Worm (Caenorhabditis elegans) whole organism, L4 larva: ENCODE results near the gene F27D9.12.

Experiments
- F49E8.2 ChIP-seq: sonication (generic microtip); optimal IDR thresholded peaks from 2 replicates; lab custom pipeline; 2016; ENCODE audit warnings: missing compliant biosample characterization, mild to moderate bottlenecking, missing genetic modification characterization, borderline replicate concordance
- R02D3.7 ChIP-seq: fragments of 150-350 bp; sonication (generic microtip); optimal IDR thresholded peaks from 3 replicates; lab custom pipeline; 2014; ENCODE audit warnings: missing biosample characterization, missing genetic modification characterization
- T20F7.1 ChIP-seq: fragments of 200-800 bp; sonication (Bioruptor generic); optimal IDR thresholded peaks from 2 replicates; lab custom pipeline; 2018; ENCODE audit warnings: mild to moderate bottlenecking, missing genetic modification characterization, missing compliant biosample characterization
- ZK546.5 ChIP-seq, 2 experiments: sonication (generic microtip); optimal IDR thresholded peaks; 2 replicates each; lab custom pipeline; 2017; ENCODE audit warnings: missing biosample characterization in 2 of 2, missing genetic modification characterization in 2 of 2
- aha-1 ChIP-seq: fragments of 150-350 bp; peaks from one replicate; lab custom pipeline; 2014; ENCODE audit warnings: missing biosample characterization, missing genetic modification characterization
- ama-1 ChIP-seq: fragments of 150-350 bp; optimal IDR thresholded peaks from 2 replicates; lab custom pipeline; 2014; ENCODE audit warnings: inconsistent platforms, mixed read lengths
- ceh-28 ChIP-seq: fragments of 150-350 bp; optimal IDR thresholded peaks from 2 replicates; lab custom pipeline; 2014; ENCODE audit warnings: missing biosample characterization, missing genetic modification reagents, missing genetic modification characterization
- ceh-62 ChIP-seq: sonication (generic microtip); optimal IDR thresholded peaks from 2 replicates; lab custom pipeline; 2017; ENCODE audit warnings: missing biosample characterization, missing genetic modification characterization
- cey-2 ChIP-seq: sonication (generic microtip); optimal IDR thresholded peaks from 3 replicates; lab custom pipeline; 2017; ENCODE audit warnings: missing genetic modification characterization, mild to moderate bottlenecking, missing compliant biosample characterization, antibody characterized with exemption, borderline replicate concordance; ENCODE audit not compliant: insufficient read depth
- ctbp-1 ChIP-seq: fragments of 200-800 bp; sonication (Bioruptor generic); IDR thresholded peaks from 2 replicates; pipeline ENCODE4 v1.3.6; 2022; ENCODE audit warnings: missing genetic modification reagents, missing genetic modification characterization, missing compliant biosample characterization
- daf-16 ChIP-seq, 3 experiments: sonication (generic microtip); optimal IDR thresholded peaks; 2 replicates each; lab custom pipeline; 2016 to 2017; ENCODE audit warnings: missing genetic modification characterization in 3 of 3, missing genetic modification reagents in 3 of 3, mild to moderate bottlenecking in 2 of 3, missing compliant biosample characterization in 2 of 3, missing biosample characterization in 1 of 3, moderate library complexity in 1 of 3
- daf-8 ChIP-seq: fragments of 200-800 bp; sonication (Bioruptor generic); IDR thresholded peaks from 2 replicates; pipeline ENCODE4 v1.3.6; 2022; ENCODE audit warnings: missing genetic modification characterization, missing compliant biosample characterization
- dmd-6 ChIP-seq: fragments of 200-800 bp; sonication (Bioruptor generic); IDR thresholded peaks from 2 replicates; pipeline ENCODE4 v1.3.6; 2022; ENCODE audit warnings: missing genetic modification reagents, missing genetic modification characterization, missing compliant biosample characterization
- duxl-1 ChIP-seq: sonication (generic microtip); optimal IDR thresholded peaks from 2 replicates; lab custom pipeline; 2016; ENCODE audit warnings: mild to moderate bottlenecking, missing genetic modification characterization, moderate library complexity, missing compliant biosample characterization; ENCODE audit not compliant: poor library complexity
- dve-1 ChIP-seq: sonication (generic microtip); optimal IDR thresholded peaks from 2 replicates; lab custom pipeline; 2017; ENCODE audit warnings: antibody characterized with exemption, mild to moderate bottlenecking, missing genetic modification characterization, missing compliant biosample characterization; ENCODE audit not compliant: insufficient read depth
- fkh-10 ChIP-seq: fragments of 150-350 bp; optimal IDR thresholded peaks from 2 replicates; lab custom pipeline; 2014; ENCODE audit warnings: missing biosample characterization, missing genetic modification reagents, missing genetic modification characterization
- hif-1 ChIP-seq, 2 experiments: sonication (generic microtip); optimal IDR thresholded peaks; 2 replicates each; lab custom pipeline; 2016 to 2017; ENCODE audit warnings: missing compliant biosample characterization in 2 of 2, missing genetic modification characterization in 2 of 2, missing genetic modification reagents in 2 of 2, missing genotype in 2 of 2, mild to moderate bottlenecking in 1 of 2
- hlh-11 ChIP-seq: fragments of 200-800 bp; sonication (Bioruptor generic); optimal IDR thresholded peaks from 2 replicates; lab custom pipeline; 2018; ENCODE audit warnings: mild to moderate bottlenecking, missing genetic modification characterization, missing compliant biosample characterization
- hlh-30 ChIP-seq: sonication (generic microtip); optimal IDR thresholded peaks from 2 replicates; lab custom pipeline; 2017; ENCODE audit warnings: antibody characterized with exemption, mild to moderate bottlenecking, missing genetic modification characterization, missing compliant biosample characterization; ENCODE audit not compliant: insufficient read depth
- hmg-1.1 ChIP-seq: fragments of 200-800 bp; sonication (Bioruptor generic); IDR thresholded peaks from 2 replicates; pipeline ENCODE4 v1.3.6; 2022; ENCODE audit warnings: missing genetic modification reagents, missing genetic modification characterization, missing compliant biosample characterization
- jun-1 ChIP-seq: fragments of 150-350 bp; optimal IDR thresholded peaks from 2 replicates; lab custom pipeline; 2014; ENCODE audit warnings: missing biosample characterization, missing genetic modification reagents, missing genetic modification characterization
- lin-13 ChIP-seq: fragments of 150-350 bp; optimal IDR thresholded peaks from 2 replicates; lab custom pipeline; 2014; ENCODE audit warnings: missing biosample characterization, missing genetic modification reagents, missing genetic modification characterization
- lin-38 ChIP-seq: fragments of 200-800 bp; sonication (Bioruptor generic); IDR thresholded peaks from 2 replicates; pipeline ENCODE4 v1.3.6; 2022; ENCODE audit warnings: missing genetic modification reagents, missing genetic modification characterization, missing compliant biosample characterization
- lsy-2 ChIP-seq, 2 experiments: fragments of 150-350 bp in 1 of 2; sonication (generic microtip) in 1 of 2; optimal IDR thresholded peaks; 2 replicates each; lab custom pipeline; 2014 to 2017; ENCODE audit warnings: missing biosample characterization in 2 of 2, missing genetic modification characterization in 2 of 2
- madf-5 ChIP-seq, 2 experiments: fragments of 200-800 bp; sonication (Bioruptor generic); IDR thresholded peaks; 2 replicates each; pipeline ENCODE4 v1.3.6; 2022; ENCODE audit warnings: missing compliant biosample characterization in 2 of 2, missing genetic modification characterization in 2 of 2
- mdl-1 ChIP-seq, 2 experiments: fragments of 150-350 bp in 1 of 2; sonication (generic microtip) in 1 of 2; optimal IDR thresholded peaks; 2 replicates each; lab custom pipeline; 2014 to 2017; ENCODE audit warnings: missing biosample characterization in 2 of 2, missing genetic modification characterization in 2 of 2
- mep-1 ChIP-seq: fragments of 150-350 bp; sonication (generic microtip); optimal IDR thresholded peaks from 3 replicates; lab custom pipeline; 2014; ENCODE audit warnings: missing biosample characterization, missing genetic modification characterization
- mes-2 ChIP-seq: sonication (generic microtip); optimal IDR thresholded peaks from 2 replicates; lab custom pipeline; 2016; ENCODE audit warnings: missing genotype, mild to moderate bottlenecking, missing genetic modification characterization, missing compliant biosample characterization; ENCODE audit not compliant: poor library complexity, severe bottlenecking
- mxl-3 ChIP-seq: fragments of 200-800 bp; sonication (Bioruptor generic); optimal IDR thresholded peaks from 2 replicates; lab custom pipeline; 2018; ENCODE audit warnings: mild to moderate bottlenecking, missing genetic modification characterization, missing compliant biosample characterization
- nhr-102 ChIP-seq: sonication (generic microtip); optimal IDR thresholded peaks from 2 replicates; lab custom pipeline; 2016; ENCODE audit warnings: mild to moderate bottlenecking, missing genetic modification characterization, moderate library complexity, missing compliant biosample characterization
- nhr-28 ChIP-seq: fragments of 150-350 bp; optimal IDR thresholded peaks from 2 replicates; lab custom pipeline; 2014; ENCODE audit warnings: missing biosample characterization, missing genetic modification characterization
- nhr-76 ChIP-seq: fragments of 150-350 bp; optimal IDR thresholded peaks from 2 replicates; lab custom pipeline; 2014; ENCODE audit warnings: missing biosample characterization, missing genetic modification characterization
- pha-4 ChIP-seq, 2 experiments: fragments of 150-350 bp in 1 of 2; fragments of 200-800 bp in 1 of 2; sonication (Bioruptor generic) in 1 of 2; IDR thresholded peaks in 1 of 2; optimal IDR thresholded peaks in 1 of 2; 2 replicates each; pipeline versions ENCODE4 v1.3.6 to Lab custom; 2014 to 2022; ENCODE audit warnings: missing genetic modification characterization in 2 of 2, missing genetic modification reagents in 2 of 2, missing biosample characterization in 1 of 2, missing compliant biosample characterization in 1 of 2
- tag-97 ChIP-seq: fragments of 200-800 bp; sonication (Bioruptor generic); IDR thresholded peaks from 2 replicates; pipeline ENCODE4 v1.3.6; 2022; ENCODE audit warnings: missing genetic modification characterization, missing compliant biosample characterization
- unc-130 ChIP-seq: sonication (generic microtip); optimal IDR thresholded peaks from 2 replicates; lab custom pipeline; 2016; ENCODE audit warnings: missing genetic modification reagents, missing genetic modification characterization, missing compliant biosample characterization
- unc-62 ChIP-seq, 3 experiments: fragments of 150-350 bp in 1 of 3; sonication (generic microtip); optimal IDR thresholded peaks in 2 of 3; peaks in 1 of 3; 1 replicate in 1 of 3; 2 replicates in 2 of 3; lab custom pipeline; 2014 to 2017; ENCODE audit warnings: missing biosample characterization in 3 of 3, missing genetic modification characterization in 3 of 3, missing genetic modification reagents in 3 of 3, missing genotype in 1 of 3
- zag-1 ChIP-seq: fragments of 150-350 bp; optimal IDR thresholded peaks from 2 replicates; lab custom pipeline; 2014; ENCODE audit warnings: missing biosample characterization, missing genetic modification characterization
- zfp-2 ChIP-seq: sonication (generic microtip); optimal IDR thresholded peaks from 2 replicates; lab custom pipeline; 2016; ENCODE audit warnings: mild to moderate bottlenecking, missing genetic modification characterization, missing compliant biosample characterization
- zip-2 ChIP-seq: fragments of 150-350 bp; optimal IDR thresholded peaks from 2 replicates; lab custom pipeline; 2014; ENCODE audit warnings: missing biosample characterization, missing genetic modification characterization
- ztf-7 ChIP-seq: fragments of 150-350 bp; optimal IDR thresholded peaks from 2 replicates; lab custom pipeline; 2014; ENCODE audit warnings: missing biosample characterization, missing genetic modification characterization

The F27D9.12 gene

DNA sequence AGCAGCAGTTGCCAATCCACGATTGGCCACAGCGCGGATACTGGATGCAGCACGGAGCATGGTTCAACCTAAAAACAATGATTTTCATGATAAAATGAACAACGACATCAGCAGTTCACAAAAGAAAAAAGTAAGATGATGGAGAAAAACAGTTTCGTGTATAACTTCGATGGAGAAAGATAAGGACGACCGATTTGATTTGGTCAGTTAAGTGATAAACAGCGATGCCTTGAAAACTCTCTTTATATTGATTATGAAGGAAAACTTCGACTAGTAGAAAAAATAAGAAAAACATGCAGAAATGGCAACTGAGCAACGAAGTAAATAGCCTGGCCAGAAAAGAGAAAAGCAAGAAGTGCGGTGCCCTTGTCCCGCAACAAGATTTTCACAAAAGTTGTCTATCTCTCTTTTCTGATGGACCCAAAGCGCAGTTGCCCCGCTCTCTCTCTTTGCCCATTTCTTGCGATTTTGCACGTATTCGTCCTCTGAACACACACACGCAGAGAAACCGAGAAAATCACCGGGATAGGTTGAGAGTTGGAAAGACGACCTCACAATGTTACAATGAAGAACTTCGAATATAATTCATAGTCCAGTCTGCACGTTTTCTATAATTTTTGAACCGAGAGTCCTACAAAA is 4.3 kb upstream of the F27D9.12 start, which contains the start of gene pcca-1:
Gene pcca-1, minus strand, starts transcription at position 68 of the 639 bp plus-strand sequence.
- TF ChIP-seq pha-4 (GFP tag; IDR thresholded peaks at IDR 0.05; lab: Robert Waterston, UW) (no peak), pha-4 (tag; optimal IDR thresholded peaks at IDR 0.05; lab: Kevin White, UChicago) (no peak), hmg-1.1 (peak; percentile 7; the same call in 1 of the 2 replicates), unc-62 (GFP tag; optimal IDR thresholded peaks at IDR 0.05 in 1 of 2; lab: Kevin White, UChicago) (peak in 1 of 2 experiments; percentile 83), unc-62 (tag; optimal IDR thresholded peaks at IDR 0.05; lab: Kevin White, UChicago) (no peak), ztf-7 (tag; lab: Kevin White, UChicago) (peak; percentile 29), aha-1 (tag; lab: Kevin White, UChicago) (peak; percentile 100), cey-2 (tag; lab: Kevin White, UChicago) (no peak), mdl-1 (tag; optimal IDR thresholded peaks at IDR 0.05; lab: Kevin White, UChicago) (peak in 1 of 2 experiments; percentile 27), hif-1 (tag; optimal IDR thresholded peaks at IDR 0.05; lab: Kevin White, UChicago) (peak; percentile 71 to 99), daf-16 (GFP tag; optimal IDR thresholded peaks at IDR 0.05; lab: Kevin White, UChicago) (no peak), daf-16 (tag; optimal IDR thresholded peaks at IDR 0.05; lab: Kevin White, UChicago) (peak; percentile 91), zag-1 (no peak), nhr-28 (no peak)

DNA sequence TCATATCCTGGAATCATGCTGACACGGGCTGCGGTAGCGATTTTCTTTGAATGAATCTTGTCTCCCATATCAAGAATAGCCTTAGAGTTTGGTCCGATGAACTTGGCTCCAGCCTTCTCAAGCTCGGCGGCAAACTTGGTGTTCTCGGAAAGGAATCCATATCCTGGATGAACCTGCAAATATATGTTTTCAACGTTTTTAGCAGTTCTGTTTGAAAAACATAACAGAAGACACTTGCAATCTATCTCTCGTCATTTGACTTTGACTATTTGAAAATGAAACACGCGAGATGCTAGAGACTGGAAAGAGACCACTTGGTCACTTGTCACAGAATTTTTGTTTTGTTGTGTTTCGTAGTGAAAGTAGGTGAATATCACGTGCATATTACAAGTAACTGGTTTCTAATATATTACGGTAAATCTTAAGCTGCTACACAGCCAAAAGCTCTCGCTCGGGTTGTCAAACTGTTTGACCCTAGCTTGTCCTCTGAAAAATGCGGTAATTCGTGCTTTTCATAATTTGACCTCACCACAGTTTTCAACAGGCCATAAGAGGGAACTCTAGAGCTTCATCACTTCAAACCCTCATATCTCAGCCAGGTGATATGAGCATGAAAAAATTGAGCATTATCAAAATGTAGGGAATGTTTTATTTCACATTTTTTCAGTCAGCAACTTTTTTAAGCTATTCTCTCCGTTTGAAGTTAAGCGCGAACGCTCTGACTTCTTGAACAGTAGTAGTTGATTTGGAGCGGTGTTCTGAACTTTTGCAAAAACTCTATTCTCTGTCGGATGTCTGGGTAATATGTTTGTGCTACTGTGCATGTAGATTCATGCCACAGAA is 3.0 kb upstream of the F27D9.12 start:
- TF ChIP-seq dmd-6 (GFP tag; lab: Robert Waterston, UW) (no peak), lsy-2 (tag; optimal IDR thresholded peaks at IDR 0.05; lab: Kevin White, UChicago) (peak in 1 of 2 experiments; percentile 24), mdl-1 (tag; optimal IDR thresholded peaks at IDR 0.05; lab: Kevin White, UChicago) (peak in 1 of 2 experiments; percentile 44), hlh-11 (tag; lab: Kevin White, UChicago) (peak; percentile 6), mep-1 (tag; lab: Kevin White, UChicago) (peak; percentile 3), hlh-30 (tag; lab: Kevin White, UChicago) (peak; percentile 77), nhr-28 (peak; percentile 84), lin-38 (GFP tag; lab: Robert Waterston, UW) (no peak), daf-16 (GFP tag; optimal IDR thresholded peaks at IDR 0.05; lab: Kevin White, UChicago) (peak in 1 of 2 experiments; percentile 9), daf-16 (tag; optimal IDR thresholded peaks at IDR 0.05; lab: Kevin White, UChicago) (peak; percentile 16), unc-62 (GFP tag; optimal IDR thresholded peaks at IDR 0.05 in 1 of 2; lab: Kevin White, UChicago) (peak in 1 of 2 experiments; percentile 47), unc-62 (tag; optimal IDR thresholded peaks at IDR 0.05; lab: Kevin White, UChicago) (no peak), mes-2 (no peak), aha-1 (tag; lab: Kevin White, UChicago) (peak; percentile 92), mxl-3 (GFP tag; lab: Kevin White, UChicago) (peak; percentile 15), dve-1 (tag; lab: Kevin White, UChicago) (peak; percentile 1)
- TF ChIP-seq, all 104 proteins: peak for 11

DNA sequence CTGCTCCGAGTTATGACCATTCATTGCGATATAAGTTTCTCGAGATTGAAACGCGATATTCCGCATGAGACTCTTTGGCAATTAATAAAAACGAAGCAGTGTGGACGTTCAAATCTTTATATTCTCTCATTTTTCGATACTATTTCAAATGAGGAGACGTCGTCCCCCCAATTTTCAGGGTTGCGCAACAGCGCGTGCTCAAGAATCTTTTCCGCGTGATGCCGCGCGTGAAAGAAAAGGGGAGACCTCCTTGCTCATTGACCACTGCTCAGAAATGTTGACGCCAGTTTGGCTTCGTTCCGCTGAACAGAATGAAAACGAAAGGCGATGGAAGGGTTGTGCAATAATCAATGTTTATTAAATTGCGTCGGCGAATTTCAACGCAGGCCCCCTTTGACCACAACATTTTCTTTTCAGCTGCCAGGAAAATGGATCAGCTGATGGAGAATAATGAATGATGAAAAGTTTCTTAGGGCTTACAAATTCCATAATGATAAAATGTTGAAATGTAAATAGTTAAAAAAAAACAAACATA is 1.2 kb downstream of the F27D9.12 start:
- no peak for TF ChIP-seq zfp-2 (tag; lab: Kevin White, UChicago)
- peak in 1 of 2 experiments; percentile 5 for TF ChIP-seq hif-1 (tag; optimal IDR thresholded peaks at IDR 0.05; lab: Kevin White, UChicago)
- no peak for TF ChIP-seq tag-97 (GFP tag; lab: Robert Waterston, UW)
- TF ChIP-seq ceh-62 (tag; lab: Kevin White, UChicago): no peak
- TF ChIP-seq F49E8.2 (tag; lab: Kevin White, UChicago): no peak
- no peak for TF ChIP-seq daf-8
- no peak for TF ChIP-seq zip-2 (tag; lab: Kevin White, UChicago)
- TF ChIP-seq nhr-102 (tag; lab: Kevin White, UChicago): no peak
- no peak for TF ChIP-seq duxl-1
- peak; percentile 75 for TF ChIP-seq hlh-30 (tag; lab: Kevin White, UChicago)
- TF ChIP-seq ceh-28 (tag; lab: Kevin White, UChicago): no peak
- no peak for TF ChIP-seq ama-1
- TF ChIP-seq hmg-1.1: no peak
- no peak for TF ChIP-seq nhr-76 (tag; lab: Kevin White, UChicago)
- no peak for TF ChIP-seq madf-5 (GFP tag; IDR thresholded peaks at IDR 0.05; lab: Robert Waterston, UW)
- TF ChIP-seq R02D3.7 (tag; lab: Kevin White, UChicago): no peak
- no peak for TF ChIP-seq fkh-10 (GFP tag; lab: Kevin White, UChicago)
- no peak for TF ChIP-seq jun-1 (tag; lab: Kevin White, UChicago)
- TF ChIP-seq ctbp-1: no peak
- no peak for TF ChIP-seq lin-13
- TF ChIP-seq ZK546.5 (tag; optimal IDR thresholded peaks at IDR 0.05; lab: Kevin White, UChicago): no peak
- TF ChIP-seq ztf-7 (tag; lab: Kevin White, UChicago): no peak
- TF ChIP-seq unc-130: no peak
- TF ChIP-seq T20F7.1 (GFP tag; lab: Kevin White, UChicago): no peak
